Worm (Caenorhabditis elegans) whole organism, early embryonic: Measurements from ENCODE around the gene K10H10.5.

Experiments
- ama-1 ChIP-seq: fragments of 150-350 bp; optimal IDR thresholded peaks from 2 replicates; lab custom pipeline; 2014
- ets-7 ChIP-seq: sonication (generic microtip); optimal IDR thresholded peaks from 2 replicates; lab custom pipeline; 2016; ENCODE audit warnings: missing genotype, missing genetic modification characterization, missing compliant biosample characterization
- hnd-1 ChIP-seq: sonication (generic microtip); optimal IDR thresholded peaks from 2 replicates; lab custom pipeline; 2016; ENCODE audit warnings: missing genetic modification characterization, missing compliant biosample characterization

ce11 chrII:14502997-14503396 lies 1.4 kb downstream of the K10H10.5 start, which contains the start of gene K10H10.6:
- no peak for TF ChIP-seq ama-1 (lab: Kevin White, UChicago)
- no peak for TF ChIP-seq hnd-1
- no peak for TF ChIP-seq ets-7
